Fruit fly (Drosophila melanogaster): Measurements from ENCODE around the gene in.
A peak's percentile ranks its signal among the peaks of the same experiment; 100 is the strongest.

Gene in

dm6 chr3L:20366674-20367372 lies at the start of gene in, which contains the start of gene Toll-9:
TSS of gene in (plus strand) at chr3L:20367198.
TSS of gene Toll-9 (minus strand) at chr3L:20366724.
- TF ChIP-seq CG8301 (tag; optimal IDR thresholded peaks at IDR 0.05): no peak
- no peak for TF ChIP-seq rn (GFP tag; IDR thresholded peaks at IDR 0.05)
- no peak for TF ChIP-seq CG8159 (tag; optimal IDR thresholded peaks at IDR 0.05)
- TF ChIP-seq EcR (GFP tag; optimal IDR thresholded peaks at IDR 0.05): no peak
- TF ChIP-seq CG15710 (tag; optimal IDR thresholded peaks at IDR 0.05): no peak
- no peak for TF ChIP-seq Ets98B (GFP tag; IDR thresholded peaks at IDR 0.05)
- TF ChIP-seq CG9948 (tag; optimal IDR thresholded peaks at IDR 0.05): no peak
- no peak for TF ChIP-seq gl (tag; optimal IDR thresholded peaks at IDR 0.05)
- no peak for TF ChIP-seq fd96Ca (GFP tag; IDR thresholded peaks at IDR 0.05)
- no peak for TF ChIP-seq CG4496 (GFP tag; IDR thresholded peaks at IDR 0.05)
- no peak for TF ChIP-seq CG17806 (tag; optimal IDR thresholded peaks at IDR 0.05)

- TF ChIP-seq Pif1B (GFP tag; optimal IDR thresholded peaks at IDR 0.05): no peak
- no peak for TF ChIP-seq CG13204 (GFP tag; optimal IDR thresholded peaks at IDR 0.05)
- TF ChIP-seq fd96Ca (GFP tag; IDR thresholded peaks at IDR 0.05): no peak
- TF ChIP-seq CG8159 (tag; optimal IDR thresholded peaks at IDR 0.05): no peak
- TF ChIP-seq Snoo (tag; optimal IDR thresholded peaks at IDR 0.05): no peak
These were observed 49.2 kb upstream of the in start for dm6 chr3L:20317751-20318150.

dm6 chr3L:20320044-20320443 lies 47.0 kb upstream of the in start:
- TF ChIP-seq CG15710 (tag; optimal IDR thresholded peaks at IDR 0.05) (no peak), CG17806 (tag; optimal IDR thresholded peaks at IDR 0.05) (no peak), CG14655 (GFP tag; optimal IDR thresholded peaks at IDR 0.05) (no peak), rn (GFP tag; IDR thresholded peaks at IDR 0.05) (no peak), CG8301 (tag; optimal IDR thresholded peaks at IDR 0.05) (no peak)

- TF ChIP-seq Snoo (tag; optimal IDR thresholded peaks at IDR 0.05) (no peak), CG15710 (tag; optimal IDR thresholded peaks at IDR 0.05) (no peak), CG8301 (tag; optimal IDR thresholded peaks at IDR 0.05) (no peak), CG34367 (tag; optimal IDR thresholded peaks at IDR 0.05) (no peak), rn (GFP tag; IDR thresholded peaks at IDR 0.05) (no peak), EcR (GFP tag; optimal IDR thresholded peaks at IDR 0.05) (no peak), CG17806 (tag; optimal IDR thresholded peaks at IDR 0.05) (no peak), fd96Ca (GFP tag; IDR thresholded peaks at IDR 0.05) (no peak), CG13204 (GFP tag; optimal IDR thresholded peaks at IDR 0.05) (no peak), CG9948 (tag; optimal IDR thresholded peaks at IDR 0.05) (no peak), CG8159 (tag; optimal IDR thresholded peaks at IDR 0.05) (no peak), Pif1A (GFP tag; optimal IDR thresholded peaks at IDR 0.05) (no peak)
These were observed 46.3 kb upstream of the in start, which contains the start of gene Spn77Bb for dm6 chr3L:20320652-20321051. TSS of gene Spn77Bb (plus strand) at chr3L:20320952.

dm6 chr3L:20342334-20342733 lies 24.7 kb upstream of the in start, which contains the start of gene Spn77Bc:
TSS of gene Spn77Bc (plus strand) at chr3L:20342634.
- TF ChIP-seq CG32121 (GFP tag; IDR thresholded peaks at IDR 0.05): no peak
- no peak for TF ChIP-seq CG34367 (tag; optimal IDR thresholded peaks at IDR 0.05)
- no peak for TF ChIP-seq CG15710 (tag; optimal IDR thresholded peaks at IDR 0.05)
- no peak for TF ChIP-seq rn (GFP tag; IDR thresholded peaks at IDR 0.05)
- no peak for TF ChIP-seq D1 (tag; optimal IDR thresholded peaks at IDR 0.05)
- no peak for TF ChIP-seq CG9948 (tag; optimal IDR thresholded peaks at IDR 0.05)
- no peak for TF ChIP-seq Snoo (tag; optimal IDR thresholded peaks at IDR 0.05)
- TF ChIP-seq CG10348 (GFP tag; IDR thresholded peaks at IDR 0.05): no peak
- TF ChIP-seq CG13204 (GFP tag; optimal IDR thresholded peaks at IDR 0.05): no peak
- TF ChIP-seq CG12605 (GFP tag; IDR thresholded peaks at IDR 0.05): no peak
- no peak for TF ChIP-seq Ets98B (GFP tag; IDR thresholded peaks at IDR 0.05)
- no peak for TF ChIP-seq CG14655 (GFP tag; optimal IDR thresholded peaks at IDR 0.05)
- no peak for TF ChIP-seq CG8159 (tag; optimal IDR thresholded peaks at IDR 0.05)
- TF ChIP-seq Pif1B (GFP tag; optimal IDR thresholded peaks at IDR 0.05): no peak
- no peak for TF ChIP-seq EcR (GFP tag; optimal IDR thresholded peaks at IDR 0.05)
- no peak for TF ChIP-seq Pif1A (GFP tag; optimal IDR thresholded peaks at IDR 0.05)

dm6 chr3L:20347762-20348580 lies 19.0 kb upstream of the in start, which contains the start of the genes Rbbp5 and eRF1:
TSS of gene Rbbp5 (minus strand) at chr3L:20347942.
TSS of gene eRF1 (plus strand) at chr3L:20348355.
- no peak for TF ChIP-seq CG4496 (GFP tag; IDR thresholded peaks at IDR 0.05)
- peak; percentile 66 for TF ChIP-seq CG15710 (tag; optimal IDR thresholded peaks at IDR 0.05)
- peak; percentile 46 for TF ChIP-seq CG17806 (tag; optimal IDR thresholded peaks at IDR 0.05)
- no peak for TF ChIP-seq Ets98B (GFP tag; IDR thresholded peaks at IDR 0.05)
- TF ChIP-seq CG8159 (tag; optimal IDR thresholded peaks at IDR 0.05): peak; percentile 61
- TF ChIP-seq CG14655 (GFP tag; optimal IDR thresholded peaks at IDR 0.05): no peak
- peak; percentile 63 for TF ChIP-seq rn (GFP tag; IDR thresholded peaks at IDR 0.05)
- TF ChIP-seq CG9948 (tag; optimal IDR thresholded peaks at IDR 0.05): peak; percentile 37
- peak; percentile 18 for TF ChIP-seq Pif1B (GFP tag; optimal IDR thresholded peaks at IDR 0.05)
- TF ChIP-seq CG8301 (tag; optimal IDR thresholded peaks at IDR 0.05): peak; percentile 6
- TF ChIP-seq CG32121 (GFP tag; IDR thresholded peaks at IDR 0.05): peak; percentile 62; the same call in 1 of the 2 replicates
- peak; percentile 43 for TF ChIP-seq Snoo (tag; optimal IDR thresholded peaks at IDR 0.05)
